Worm (Caenorhabditis elegans) whole organism, L2 larva: ENCODE data around the gene F10D2.8.

Source experiments
- C34F6.9 ChIP-seq: fragments of 150-350 bp; optimal IDR thresholded peaks from 2 replicates; lab custom pipeline; 2014; ENCODE audit warnings: missing biosample characterization, missing genetic modification characterization
- F13H6.1 ChIP-seq: sonication (generic microtip); optimal IDR thresholded peaks from 2 replicates; lab custom pipeline; 2016; ENCODE audit warnings: missing genetic modification characterization, missing compliant biosample characterization
- R02D3.7 ChIP-seq: fragments of 150-350 bp; optimal IDR thresholded peaks from 2 replicates; lab custom pipeline; 2014; ENCODE audit warnings: missing biosample characterization, missing genetic modification characterization
- Y55F3AM.14 ChIP-seq: fragments of 200-800 bp; sonication (Bioruptor generic); optimal IDR thresholded peaks from 2 replicates; lab custom pipeline; 2018; ENCODE audit warnings: mild to moderate bottlenecking, missing genetic modification characterization, missing compliant biosample characterization
- ama-1 ChIP-seq: fragments of 150-350 bp; optimal IDR thresholded peaks from 2 replicates; lab custom pipeline; 2018; ENCODE audit warnings: inconsistent platforms
- ceh-16 ChIP-seq: fragments of 150-350 bp; optimal IDR thresholded peaks from 2 replicates; lab custom pipeline; 2014; ENCODE audit warnings: missing biosample characterization, missing genetic modification characterization
- ceh-82 ChIP-seq: fragments of 150-350 bp; optimal IDR thresholded peaks from 2 replicates; lab custom pipeline; 2014; ENCODE audit warnings: missing biosample characterization, missing genetic modification characterization
- crh-2 ChIP-seq: sonication (generic microtip); optimal IDR thresholded peaks from 2 replicates; lab custom pipeline; 2017; ENCODE audit warnings: missing biosample characterization, missing genetic modification characterization
- egl-27 ChIP-seq: sonication (generic microtip); optimal IDR thresholded peaks from 3 replicates; lab custom pipeline; 2017; ENCODE audit warnings: missing biosample characterization, missing genetic modification reagents, missing genetic modification characterization
- elt-1 ChIP-seq: fragments of 150-350 bp; optimal IDR thresholded peaks from 2 replicates; lab custom pipeline; 2014; ENCODE audit warnings: missing biosample characterization, missing genetic modification characterization
- elt-3 ChIP-seq: sonication (generic microtip); optimal IDR thresholded peaks from 2 replicates; lab custom pipeline; 2017; ENCODE audit warnings: missing biosample characterization, missing genetic modification characterization
- fos-1 ChIP-seq: fragments of 150-350 bp; optimal IDR thresholded peaks from 2 replicates; lab custom pipeline; 2014; ENCODE audit warnings: missing biosample characterization, missing genetic modification characterization
- gmeb-1 ChIP-seq: fragments of 150-350 bp; optimal IDR thresholded peaks from 2 replicates; lab custom pipeline; 2014; ENCODE audit warnings: missing biosample characterization, missing genetic modification characterization
- lin-39 ChIP-seq: fragments of 150-350 bp; optimal IDR thresholded peaks from 2 replicates; lab custom pipeline; 2014; ENCODE audit warnings: missing biosample characterization, missing genetic modification reagents, missing genetic modification characterization
- lsy-2 ChIP-seq, 2 experiments: fragments of 150-350 bp in 1 of 2; sonication (generic microtip) in 1 of 2; optimal IDR thresholded peaks; 2 replicates each; lab custom pipeline; 2014 to 2017; ENCODE audit warnings: missing biosample characterization in 2 of 2, missing genetic modification characterization in 2 of 2
- mab-5 ChIP-seq: fragments of 150-350 bp; optimal IDR thresholded peaks from 2 replicates; lab custom pipeline; 2014; ENCODE audit warnings: missing biosample characterization, missing genetic modification characterization
- mbf-1 ChIP-seq: sonication (generic microtip); optimal IDR thresholded peaks from 2 replicates; lab custom pipeline; 2017; ENCODE audit warnings: missing biosample characterization, missing genetic modification characterization
- mdl-1 ChIP-seq, 2 experiments: fragments of 150-350 bp in 1 of 2; sonication (generic microtip) in 1 of 2; optimal IDR thresholded peaks; 2 replicates each; lab custom pipeline; 2017; ENCODE audit warnings: missing biosample characterization in 2 of 2, missing genetic modification characterization in 2 of 2
- nhr-11 ChIP-seq: fragments of 150-350 bp; optimal IDR thresholded peaks from 2 replicates; lab custom pipeline; 2014; ENCODE audit warnings: missing biosample characterization, missing genetic modification characterization
- nhr-77 ChIP-seq: fragments of 150-350 bp; optimal IDR thresholded peaks from 2 replicates; lab custom pipeline; 2014; ENCODE audit warnings: missing biosample characterization, missing genetic modification characterization
- peb-1 ChIP-seq: fragments of 150-350 bp; optimal IDR thresholded peaks from 2 replicates; lab custom pipeline; 2014; ENCODE audit warnings: missing biosample characterization, missing genetic modification characterization
- sem-4 ChIP-seq: fragments of 150-350 bp; optimal IDR thresholded peaks from 2 replicates; lab custom pipeline; 2014; ENCODE audit warnings: missing biosample characterization, missing genetic modification reagents, missing genetic modification characterization
- sma-3 ChIP-seq: sonication (generic microtip); optimal IDR thresholded peaks from 2 replicates; lab custom pipeline; 2016; ENCODE audit warnings: missing genetic modification reagents, missing genetic modification characterization, missing compliant biosample characterization
- sma-9 ChIP-seq, 2 experiments: fragments of 150-350 bp in 1 of 2; sonication (generic microtip) in 1 of 2; optimal IDR thresholded peaks; 2 replicates each; lab custom pipeline; 2014 to 2016; ENCODE audit warnings: missing genetic modification characterization in 2 of 2, mild to moderate bottlenecking in 1 of 2, missing biosample characterization in 1 of 2, missing compliant biosample characterization in 1 of 2, missing genetic modification reagents in 1 of 2, moderate library complexity in 1 of 2
- snpc-4 ChIP-seq: fragments of 150-350 bp; optimal IDR thresholded peaks from 2 replicates; lab custom pipeline; 2014; ENCODE audit warnings: missing biosample characterization, missing genetic modification characterization
- unc-39 ChIP-seq: fragments of 150-350 bp; optimal IDR thresholded peaks from 2 replicates; lab custom pipeline; 2014; ENCODE audit warnings: missing biosample characterization, missing genetic modification characterization
- unc-55 ChIP-seq: fragments of 150-350 bp; sonication (generic microtip); optimal IDR thresholded peaks from 3 replicates; lab custom pipeline; 2014; ENCODE audit warnings: missing biosample characterization, missing genetic modification reagents, missing genetic modification characterization
- unc-62 ChIP-seq: fragments of 150-350 bp; optimal IDR thresholded peaks from 2 replicates; lab custom pipeline; 2014; ENCODE audit warnings: missing biosample characterization, missing genetic modification reagents, missing genetic modification characterization
- zag-1 ChIP-seq: fragments of 150-350 bp; optimal IDR thresholded peaks from 2 replicates; lab custom pipeline; 2014; ENCODE audit warnings: missing biosample characterization, missing genetic modification characterization
- ztf-1 ChIP-seq: fragments of 200-800 bp; sonication (Bioruptor generic); conservative IDR thresholded peaks from 2 replicates; pipeline ENCODE4 v1.3.6; 2022; ENCODE audit warnings: missing genetic modification characterization, missing compliant biosample characterization
- ztf-11 ChIP-seq: sonication (generic microtip); optimal IDR thresholded peaks from 2 replicates; lab custom pipeline; 2017; ENCODE audit warnings: missing biosample characterization, missing genetic modification characterization
- ztf-4 ChIP-seq: fragments of 150-350 bp; optimal IDR thresholded peaks from 2 replicates; lab custom pipeline; 2014; ENCODE audit warnings: missing biosample characterization, missing genetic modification characterization

The F10D2.8 gene

ce11 chrV:7175201-7175600 is 24.7 kb upstream of the F10D2.8 start, which contains the start of gene lgc-39:
Gene lgc-39, plus strand, starts transcription at chrV:7175501.
- TF ChIP-seq unc-39: no peak
- TF ChIP-seq ceh-82 (tag; lab: Kevin White, UChicago): no peak

ce11 chrV:7166709-7167108 is 16.2 kb upstream of the F10D2.8 start, which contains the start of gene ugt-36:
Gene ugt-36, plus strand, starts transcription at chrV:7167009.
- no peak for TF ChIP-seq elt-1 (tag; lab: Kevin White, UChicago)
- no peak for TF ChIP-seq unc-62 (GFP tag; lab: Kevin White, UChicago)
- TF ChIP-seq nhr-11 (tag; lab: Kevin White, UChicago): no peak
- no peak for TF ChIP-seq elt-3 (tag; lab: Kevin White, UChicago)
- no peak for TF ChIP-seq R02D3.7 (tag; lab: Kevin White, UChicago)
- TF ChIP-seq ceh-16 (tag; lab: Kevin White, UChicago): no peak
- TF ChIP-seq zag-1 (tag; lab: Kevin White, UChicago): no peak
- TF ChIP-seq ztf-4 (tag; lab: Kevin White, UChicago): no peak
- no peak for TF ChIP-seq fos-1 (tag; lab: Kevin White, UChicago)
- TF ChIP-seq unc-55 (GFP tag; lab: Kevin White, UChicago): no peak
- no peak for TF ChIP-seq ztf-11 (tag; lab: Kevin White, UChicago)
- TF ChIP-seq ztf-1 (GFP tag; lab: Robert Waterston, UW): no peak
- no peak for TF ChIP-seq mdl-1 (tag; optimal IDR thresholded peaks at IDR 0.05; lab: Kevin White, UChicago)
- no peak for TF ChIP-seq lsy-2 (tag; optimal IDR thresholded peaks at IDR 0.05; lab: Kevin White, UChicago)

- TF ChIP-seq ztf-1 (GFP tag; lab: Robert Waterston, UW) (no peak), unc-62 (GFP tag; lab: Kevin White, UChicago) (no peak), crh-2 (no peak), peb-1 (tag; lab: Kevin White, UChicago) (no peak), Y55F3AM.14 (GFP tag; lab: Kevin White, UChicago) (no peak), gmeb-1 (tag; lab: Kevin White, UChicago) (no peak), sma-9 (GFP tag; optimal IDR thresholded peaks at IDR 0.05; lab: Kevin White, UChicago) (no peak), sma-9 (tag; optimal IDR thresholded peaks at IDR 0.05; lab: Kevin White, UChicago) (no peak), mab-5 (tag; lab: Kevin White, UChicago) (no peak), fos-1 (tag; lab: Kevin White, UChicago) (no peak), snpc-4 (tag; lab: Kevin White, UChicago) (no peak), egl-27 (tag; lab: Kevin White, UChicago) (no peak), sem-4 (no peak), ama-1 (lab: Kevin White, UChicago) (no peak), C34F6.9 (tag; lab: Kevin White, UChicago) (no peak), F13H6.1 (tag; lab: Kevin White, UChicago) (no peak)
Measured at ce11 chrV:7164210-7164609, 13.7 kb upstream of the F10D2.8 start, which contains the start of gene srh-83. Gene srh-83, plus strand, starts transcription at chrV:7164510.

- TF ChIP-seq mbf-1 (tag; lab: Kevin White, UChicago) (no peak), R02D3.7 (tag; lab: Kevin White, UChicago) (no peak), ztf-1 (GFP tag; lab: Robert Waterston, UW) (no peak), nhr-77 (tag; lab: Kevin White, UChicago) (no peak), sma-9 (GFP tag; optimal IDR thresholded peaks at IDR 0.05; lab: Kevin White, UChicago) (peak; percentile 34), sma-9 (tag; optimal IDR thresholded peaks at IDR 0.05; lab: Kevin White, UChicago) (no peak), elt-3 (tag; lab: Kevin White, UChicago) (no peak), mab-5 (tag; lab: Kevin White, UChicago) (no peak), sma-3 (GFP tag; lab: Kevin White, UChicago) (peak; percentile 3)
Measured at ce11 chrV:7163477-7164114, 13.1 kb upstream of the F10D2.8 start, which contains the start of gene ugt-41. Gene ugt-41, minus strand, starts transcription at chrV:7163595.

ce11 chrV:7159391-7159790 is 8.9 kb upstream of the F10D2.8 start, which contains the start of gene str-204:
Gene str-204, plus strand, starts transcription at chrV:7159691.
- TF ChIP-seq sma-3 (GFP tag; lab: Kevin White, UChicago) (no peak), lin-39 (tag; lab: Kevin White, UChicago) (no peak)
